Fruit fly (Drosophila melanogaster) whole organism: ENCODE measurements around the gene CG33688.

Experiments
- CG8478 ChIP-seq: fragments of >200 bp; optimal IDR thresholded peaks from 2 replicates; lab custom pipeline; 2018; ENCODE audit warnings: inconsistent platforms
- Dll ChIP-seq: fragments of >200 bp; optimal IDR thresholded peaks from 2 replicates; lab custom pipeline; 2017
- EcR ChIP-seq, 2 experiments: fragments of >200 bp; optimal IDR thresholded peaks; 2 replicates each; lab custom pipeline; 2017; ENCODE audit warnings: missing biosample characterization in 2 of 2, missing genetic modification characterization in 2 of 2, missing genetic modification reagents in 2 of 2
- pan ChIP-seq: fragments of >200 bp; optimal IDR thresholded peaks from 2 replicates; lab custom pipeline; 2017
- psq ChIP-seq: fragments of >200 bp; optimal IDR thresholded peaks from 2 replicates; lab custom pipeline; 2017
- usp ChIP-seq: fragments of >200 bp; optimal IDR thresholded peaks from 2 replicates; lab custom pipeline; 2017; ENCODE audit warnings: missing biosample characterization, missing genetic modification characterization, mixed read lengths

dm6 chr3L:16167723-16168386 is 31.2 kb upstream of the CG33688 start:
- no peak for TF ChIP-seq psq (lab: Kevin White, UChicago)
- no peak for TF ChIP-seq usp (GFP tag; lab: Kevin White, UChicago)
- no peak for TF ChIP-seq EcR (GFP tag; optimal IDR thresholded peaks at IDR 0.05; lab: Kevin White, UChicago)
- no peak for TF ChIP-seq pan
- TF ChIP-seq CG8478: no peak
- no peak for TF ChIP-seq Dll (lab: Kevin White, UChicago)
